Worm (Caenorhabditis elegans) whole organism, L1 larva: ENCODE measurements around the gene Y67A10A.11.
"Not testable (repeated sequence)": the region's sequence is repeated elsewhere in the genome, so short reads cannot be mapped to it uniquely, and the experiment has no call there.

Experiments
- C04F5.9 ChIP-seq: sonication (generic microtip); optimal IDR thresholded peaks from 2 replicates; lab custom pipeline; 2016; ENCODE audit warnings: missing genetic modification characterization, missing compliant biosample characterization
- C16A3.4 ChIP-seq: fragments of 150-350 bp; optimal IDR thresholded peaks from 2 replicates; lab custom pipeline; 2014; ENCODE audit warnings: missing biosample characterization, missing genetic modification characterization
- F16B12.6 ChIP-seq: fragments of 150-350 bp; optimal IDR thresholded peaks from 2 replicates; lab custom pipeline; 2014; ENCODE audit warnings: missing biosample characterization, missing genetic modification characterization
- alr-1 ChIP-seq: fragments of 200-800 bp; sonication (Bioruptor generic); optimal IDR thresholded peaks from 2 replicates; lab custom pipeline; 2018; ENCODE audit warnings: borderline replicate concordance, mild to moderate bottlenecking, missing genetic modification characterization, missing compliant biosample characterization
- blmp-1 ChIP-seq: fragments of 150-350 bp; optimal IDR thresholded peaks from 2 replicates; lab custom pipeline; 2014; ENCODE audit warnings: missing biosample characterization, missing genetic modification characterization
- ceh-63 ChIP-seq: fragments of 200-800 bp; sonication (Bioruptor generic); optimal IDR thresholded peaks from 2 replicates; lab custom pipeline; 2018; ENCODE audit warnings: mild to moderate bottlenecking, missing genetic modification characterization, missing compliant biosample characterization
- ceh-82 ChIP-seq, 3 experiments: fragments of 150-350 bp in 1 of 3; sonication (generic microtip) in 2 of 3; optimal IDR thresholded peaks; 2 replicates each; lab custom pipeline; 2014 to 2017; ENCODE audit warnings: missing biosample characterization in 3 of 3, missing genetic modification characterization in 3 of 3
- ceh-88 ChIP-seq: fragments of 200-800 bp; sonication (Bioruptor generic); IDR thresholded peaks from 2 replicates; pipeline ENCODE4 v1.3.6; 2022; ENCODE audit warnings: missing genetic modification characterization, missing compliant biosample characterization
- ces-1 ChIP-seq: fragments of 150-350 bp; optimal IDR thresholded peaks from 2 replicates; lab custom pipeline; 2014; ENCODE audit warnings: missing biosample characterization, missing genetic modification reagents, missing genetic modification characterization
- dpl-1 ChIP-seq, 3 experiments: fragments of 150-350 bp in 2 of 3; sonication (generic microtip) in 1 of 3; optimal IDR thresholded peaks; 2 replicates each; lab custom pipeline; 2014 to 2017; ENCODE audit warnings: missing biosample characterization in 3 of 3, missing genetic modification characterization in 3 of 3, missing genetic modification reagents in 3 of 3
- efl-3 ChIP-seq: fragments of 200-800 bp; sonication (Bioruptor generic); optimal IDR thresholded peaks from 2 replicates; lab custom pipeline; 2018; ENCODE audit warnings: mild to moderate bottlenecking, missing genetic modification characterization, missing compliant biosample characterization
- elt-3 ChIP-seq, 6 experiments: fragments of 150-350 bp in 1 of 6; sonication (generic microtip); optimal IDR thresholded peaks; 2 replicates each; lab custom pipeline; 2017 to 2018; ENCODE audit warnings: missing biosample characterization in 6 of 6, missing genetic modification characterization in 6 of 6, inconsistent platforms in 1 of 6
- fkh-4 ChIP-seq: sonication (generic microtip); optimal IDR thresholded peaks from 2 replicates; lab custom pipeline; 2016; ENCODE audit warnings: missing compliant biosample characterization, missing genetic modification characterization, borderline replicate concordance
- fkh-8 ChIP-seq: sonication (generic microtip); optimal IDR thresholded peaks from 2 replicates; lab custom pipeline; 2016; ENCODE audit warnings: mild to moderate bottlenecking, missing genetic modification characterization, missing compliant biosample characterization
- irx-1 ChIP-seq: sonication (generic microtip); optimal IDR thresholded peaks from 2 replicates; lab custom pipeline; 2016; ENCODE audit warnings: missing genetic modification characterization, missing compliant biosample characterization
- lin-14 ChIP-seq: fragments of 200-800 bp; sonication (Bioruptor generic); optimal IDR thresholded peaks from 2 replicates; lab custom pipeline; 2018; ENCODE audit warnings: mild to moderate bottlenecking, missing genetic modification characterization, moderate library complexity, missing compliant biosample characterization
- lir-3 ChIP-seq: sonication (generic microtip); optimal IDR thresholded peaks from 2 replicates; lab custom pipeline; 2016; ENCODE audit warnings: mild to moderate bottlenecking, missing genetic modification characterization, moderate library complexity, missing compliant biosample characterization; ENCODE audit not compliant: poor library complexity
- mab-9 ChIP-seq: fragments of 200-800 bp; sonication (Bioruptor generic); IDR thresholded peaks from 2 replicates; pipeline ENCODE4 v1.3.6; 2022; ENCODE audit warnings: missing genetic modification reagents, missing genetic modification characterization, missing compliant biosample characterization
- mdl-1 ChIP-seq, 2 experiments: fragments of 150-350 bp; optimal IDR thresholded peaks; 2 replicates each; lab custom pipeline; 2014 to 2017; ENCODE audit warnings: missing biosample characterization in 2 of 2, missing genetic modification characterization in 2 of 2, inconsistent platforms in 1 of 2
- mef-2 ChIP-seq: fragments of 150-350 bp; optimal IDR thresholded peaks from 2 replicates; lab custom pipeline; 2014; ENCODE audit warnings: missing biosample characterization, missing genetic modification characterization
- nhr-11 ChIP-seq: fragments of 150-350 bp; optimal IDR thresholded peaks from 2 replicates; lab custom pipeline; 2014; ENCODE audit warnings: missing biosample characterization, missing genetic modification characterization
- nhr-19 ChIP-seq: fragments of 200-800 bp; sonication (Bioruptor generic); conservative IDR thresholded peaks from 2 replicates; pipeline ENCODE4 v1.3.6; 2022; ENCODE audit warnings: missing genetic modification characterization, missing compliant biosample characterization
- nhr-47 ChIP-seq: sonication (generic microtip); optimal IDR thresholded peaks from 2 replicates; lab custom pipeline; 2016; ENCODE audit warnings: mild to moderate bottlenecking, missing genetic modification characterization, moderate library complexity, missing compliant biosample characterization
- nhr-76 ChIP-seq: sonication (generic microtip); optimal IDR thresholded peaks from 2 replicates; lab custom pipeline; 2017; ENCODE audit warnings: missing biosample characterization, missing genetic modification characterization
- nhr-84 ChIP-seq: sonication (generic microtip); optimal IDR thresholded peaks from 2 replicates; lab custom pipeline; 2017; ENCODE audit warnings: missing biosample characterization, missing genetic modification characterization
- pag-3 ChIP-seq: sonication (generic microtip); optimal IDR thresholded peaks from 2 replicates; lab custom pipeline; 2017; ENCODE audit warnings: missing genetic modification characterization, mild to moderate bottlenecking, missing compliant biosample characterization, antibody characterized with exemption, borderline replicate concordance; ENCODE audit not compliant: insufficient read depth
- pqm-1 ChIP-seq: sonication (generic microtip); optimal IDR thresholded peaks from 3 replicates; lab custom pipeline; 2017; ENCODE audit warnings: missing biosample characterization, missing genetic modification characterization
- skn-1 ChIP-seq: fragments of 150-350 bp; optimal IDR thresholded peaks from 2 replicates; lab custom pipeline; 2014; ENCODE audit warnings: missing biosample characterization, missing genetic modification characterization
- snpc-4 ChIP-seq: fragments of 150-350 bp; optimal IDR thresholded peaks from 2 replicates; lab custom pipeline; 2014; ENCODE audit warnings: missing biosample characterization, missing genetic modification characterization
- sox-4 ChIP-seq: sonication (generic microtip); optimal IDR thresholded peaks from 2 replicates; lab custom pipeline; 2016; ENCODE audit warnings: missing genetic modification characterization, missing compliant biosample characterization
- sptf-1 ChIP-seq: fragments of 150-350 bp; optimal IDR thresholded peaks from 2 replicates; lab custom pipeline; 2014; ENCODE audit warnings: missing biosample characterization, missing genetic modification characterization
- sup-37 ChIP-seq: fragments of 200-800 bp; sonication (Bioruptor generic); optimal IDR thresholded peaks from 2 replicates; lab custom pipeline; 2018; ENCODE audit warnings: mild to moderate bottlenecking, missing genetic modification characterization, missing compliant biosample characterization
- unc-62 ChIP-seq: fragments of 150-350 bp; optimal IDR thresholded peaks from 2 replicates; lab custom pipeline; 2014; ENCODE audit warnings: missing biosample characterization, missing genetic modification reagents, missing genetic modification characterization
- unc-86 ChIP-seq: sonication (generic microtip); optimal IDR thresholded peaks from 2 replicates; lab custom pipeline; 2016; ENCODE audit warnings: missing genetic modification characterization, missing compliant biosample characterization
- vab-15 ChIP-seq: sonication (generic microtip); optimal IDR thresholded peaks from 2 replicates; lab custom pipeline; 2017; ENCODE audit warnings: missing genotype, mild to moderate bottlenecking, missing genetic modification characterization, missing compliant biosample characterization
- zag-1 ChIP-seq: fragments of 150-350 bp; optimal IDR thresholded peaks from 2 replicates; lab custom pipeline; 2014; ENCODE audit warnings: missing biosample characterization, missing genetic modification characterization
- zip-4 ChIP-seq: fragments of 200-800 bp; sonication (Bioruptor generic); optimal IDR thresholded peaks from 2 replicates; lab custom pipeline; 2018; ENCODE audit warnings: mild to moderate bottlenecking, missing genetic modification characterization, moderate library complexity, missing compliant biosample characterization
- ztf-4 ChIP-seq: fragments of 150-350 bp; optimal IDR thresholded peaks from 2 replicates; lab custom pipeline; 2014; ENCODE audit warnings: missing biosample characterization, missing genetic modification characterization

The Y67A10A.11 gene

ce11 chrIV:14371639-14372038, 31.9 kb downstream of the Y67A10A.11 start (continued):
- TF ChIP-seq blmp-1 (tag; lab: Kevin White, UChicago) = no peak
- TF ChIP-seq alr-1 (tag; lab: Kevin White, UChicago) = no peak
- TF ChIP-seq fkh-4 = no peak
- TF ChIP-seq nhr-19 (GFP tag; lab: Robert Waterston, UW) = no peak
- TF ChIP-seq nhr-47 (tag; lab: Kevin White, UChicago) = peak; percentile 49
- TF ChIP-seq ceh-63 (GFP tag; lab: Kevin White, UChicago) = no peak
- no peak for TF ChIP-seq C04F5.9
- TF ChIP-seq mef-2 = no peak
- TF ChIP-seq lir-3 (tag; lab: Kevin White, UChicago) = no peak
- no peak for TF ChIP-seq ces-1 (GFP tag; lab: Kevin White, UChicago)
- TF ChIP-seq nhr-84 (tag; lab: Kevin White, UChicago) = no peak
- TF ChIP-seq lin-14 = peak; percentile 93
- no peak for TF ChIP-seq elt-3 (tag; optimal IDR thresholded peaks at IDR 0.05; lab: Kevin White, UChicago)
- TF ChIP-seq F16B12.6 (tag; lab: Kevin White, UChicago) = no peak
- TF ChIP-seq irx-1 = no peak
- no peak for TF ChIP-seq ztf-4 (tag; lab: Kevin White, UChicago)
- TF ChIP-seq unc-86 (tag; lab: Kevin White, UChicago) = peak; percentile 75
- TF ChIP-seq unc-62 (GFP tag; lab: Kevin White, UChicago) = no peak
- TF ChIP-seq pag-3 (tag; lab: Kevin White, UChicago) = no peak
- peak in 1 of 3 experiments; percentile 25 for TF ChIP-seq dpl-1 (GFP tag; optimal IDR thresholded peaks at IDR 0.05; lab: Kevin White, UChicago)
- TF ChIP-seq pqm-1 (tag; lab: Kevin White, UChicago) = no peak
- peak; percentile 78 for TF ChIP-seq fkh-8
- no peak for TF ChIP-seq sup-37 (GFP tag; lab: Kevin White, UChicago)

DNA sequence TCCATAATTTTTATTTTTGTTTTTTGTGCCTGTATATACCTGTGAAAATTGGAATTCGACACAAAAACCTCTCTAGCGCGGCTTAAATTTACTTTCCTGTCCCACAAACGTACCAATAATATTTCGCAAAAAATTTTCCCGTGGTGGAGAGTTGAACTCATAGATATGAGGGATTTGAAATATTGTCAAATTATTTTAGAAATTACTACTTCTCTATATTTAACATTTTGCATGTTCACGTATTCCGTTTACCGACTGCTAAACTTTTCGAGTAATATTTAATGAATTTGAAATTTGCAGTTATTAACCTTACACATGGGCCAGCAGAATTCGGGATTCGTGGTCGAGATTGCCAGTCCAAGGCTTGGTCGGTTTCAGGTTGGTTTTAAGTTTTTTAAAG, 34.1 kb downstream of the Y67A10A.11 start, which contains the start of gene Y67A10A.7:
Gene Y67A10A.7, plus strand, starts transcription at position 301 of the 400 bp plus-strand sequence.
- TF ChIP-seq nhr-76 (tag; lab: Kevin White, UChicago); unc-62 (GFP tag; lab: Kevin White, UChicago); zip-4 (GFP tag; lab: Kevin White, UChicago): not testable (repeated sequence)

DNA sequence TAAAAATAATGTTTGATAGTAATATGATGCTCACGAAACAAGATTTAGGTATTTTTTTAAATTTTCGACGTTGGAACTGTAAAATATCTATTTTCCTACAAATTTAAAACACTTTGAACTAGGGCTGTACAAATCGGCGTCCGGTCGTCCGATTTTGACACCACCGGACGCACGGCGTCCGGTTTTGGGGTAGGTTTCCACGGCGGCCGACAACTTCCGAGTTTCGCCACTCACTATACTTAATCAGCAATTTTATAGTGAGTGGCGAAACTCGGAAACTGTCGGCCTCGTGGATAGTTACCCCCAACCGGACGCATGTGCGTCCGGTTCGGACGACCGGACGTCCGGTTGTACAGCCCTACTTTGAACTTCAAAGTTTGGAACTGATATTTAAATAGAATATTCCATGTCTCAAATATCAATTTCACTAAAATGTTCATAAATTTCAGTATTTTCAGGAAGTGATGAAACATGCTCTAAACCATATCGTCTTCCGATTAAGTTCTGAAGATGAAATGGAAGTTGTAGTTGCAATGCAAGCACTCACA, 37.6 kb downstream of the Y67A10A.11 start:
- TF ChIP-seq sox-4 (tag; lab: Kevin White, UChicago) = no peak
- no peak for TF ChIP-seq pqm-1 (tag; lab: Kevin White, UChicago)
- no peak for TF ChIP-seq efl-3 (GFP tag; lab: Kevin White, UChicago)
- no peak for TF ChIP-seq ztf-4 (tag; lab: Kevin White, UChicago)
- no peak for TF ChIP-seq skn-1 (tag; lab: Kevin White, UChicago)
- no peak for TF ChIP-seq mab-9 (GFP tag; lab: Robert Waterston, UW)
- TF ChIP-seq mef-2 = no peak
- no peak for TF ChIP-seq nhr-11
- TF ChIP-seq ceh-82 (tag; optimal IDR thresholded peaks at IDR 0.05; lab: Kevin White, UChicago) = no peak
- no peak for TF ChIP-seq C16A3.4
- TF ChIP-seq mdl-1 (tag; optimal IDR thresholded peaks at IDR 0.05; lab: Kevin White, UChicago) = no peak
- TF ChIP-seq zag-1 = no peak
- no peak for TF ChIP-seq fkh-8
- TF ChIP-seq snpc-4 (tag; lab: Kevin White, UChicago) = no peak
- TF ChIP-seq sptf-1 (tag; lab: Kevin White, UChicago) = no peak
- TF ChIP-seq ceh-88 = no peak
- TF ChIP-seq vab-15 (tag; lab: Kevin White, UChicago) = no peak
- TF ChIP-seq, all 84 proteins: peak for 0
